Fruit fly (Drosophila melanogaster): Measurements from ENCODE around the gene U4-U6-60K.

U4-U6-60K gene

dm6 chr3L:17486794-17487726 lies 26.7 kb downstream of the U4-U6-60K start, which contains the start of gene Oatp74D (continued):
- TF ChIP-seq btn (GFP tag; optimal IDR thresholded peaks at IDR 0.05) = no peak
- no peak for TF ChIP-seq CG11560 (tag; IDR thresholded peaks at IDR 0.05)
- TF ChIP-seq Fer3 (tag; optimal IDR thresholded peaks at IDR 0.05) = peak; percentile 23
- TF ChIP-seq bsh (GFP tag; optimal IDR thresholded peaks at IDR 0.05) = peak in 1 of 2 experiments; percentile 34
- TF ChIP-seq h (optimal IDR thresholded peaks at IDR 0.05) = no peak
- TF ChIP-seq CG13624 (GFP tag; optimal IDR thresholded peaks at IDR 0.05) = peak; percentile 76
- TF ChIP-seq CG8089 (GFP tag; optimal IDR thresholded peaks at IDR 0.05) = no peak
- TF ChIP-seq chif (GFP tag; optimal IDR thresholded peaks at IDR 0.05) = peak in 1 of 2 experiments; percentile 25
- peak; percentile 28 for TF ChIP-seq Antp (GFP tag; optimal IDR thresholded peaks at IDR 0.05)
- peak; percentile 78 for TF ChIP-seq z (GFP tag; IDR thresholded peaks at IDR 0.05)
- no peak for TF ChIP-seq Oaz (GFP tag; IDR thresholded peaks at IDR 0.05)
- no peak for TF ChIP-seq CG31388 (GFP tag; optimal IDR thresholded peaks at IDR 0.05)
- no peak for TF ChIP-seq pum (GFP tag; optimal IDR thresholded peaks at IDR 0.05)
- no peak for TF ChIP-seq Dll (GFP tag; IDR thresholded peaks at IDR 0.05; ENCODE audit: partially characterized antibody)
- peak; percentile 95 for TF ChIP-seq rib (GFP tag; IDR thresholded peaks at IDR 0.05)
- TF ChIP-seq mam (GFP tag; optimal IDR thresholded peaks at IDR 0.05) = peak; percentile 64
- no peak for TF ChIP-seq klu (GFP tag; IDR thresholded peaks at IDR 0.05)
- TF ChIP-seq slp2 (GFP tag; optimal IDR thresholded peaks at IDR 0.05) = peak; percentile 8
- TF ChIP-seq odd (GFP tag; optimal IDR thresholded peaks at IDR 0.05) = peak; percentile 61
- no peak for TF ChIP-seq shn (GFP tag; optimal IDR thresholded peaks at IDR 0.05)
- peak; percentile 5; the same call in 1 of the 3 replicates for TF ChIP-seq CG11695 (GFP tag; IDR thresholded peaks at IDR 0.05)
- peak; percentile 25 for TF ChIP-seq nmo (GFP tag; optimal IDR thresholded peaks at IDR 0.05)
- no peak for TF ChIP-seq Max (GFP tag; optimal IDR thresholded peaks at IDR 0.05)
- TF ChIP-seq CG8944 (GFP tag; optimal IDR thresholded peaks at IDR 0.05) = peak; percentile 0
- TF ChIP-seq CG3838 (GFP tag; optimal IDR thresholded peaks at IDR 0.05) = peak; percentile 41
- no peak for TF ChIP-seq Dref (GFP tag; IDR thresholded peaks at IDR 0.05)
- no peak for TF ChIP-seq fru (optimal IDR thresholded peaks at IDR 0.05)
- TF ChIP-seq trh (GFP tag; optimal IDR thresholded peaks at IDR 0.05) = no peak
- TF ChIP-seq cas (GFP tag; IDR thresholded peaks at IDR 0.05) = no peak
- TF ChIP-seq Adf1 (GFP tag; IDR thresholded peaks at IDR 0.05) = peak; percentile 99
- TF ChIP-seq stc (GFP tag; IDR thresholded peaks at IDR 0.05) = peak; percentile 33; the same call in 1 of the 2 replicates
- TF ChIP-seq CG8478 (optimal IDR thresholded peaks at IDR 0.05) = no peak
- TF ChIP-seq CG13775 (GFP tag; optimal IDR thresholded peaks at IDR 0.05) = no peak
- TF ChIP-seq slou (GFP tag; optimal IDR thresholded peaks at IDR 0.05) = no peak
- no peak for TF ChIP-seq hth (optimal IDR thresholded peaks at IDR 0.05)
- TF ChIP-seq CG4707 (GFP tag; optimal IDR thresholded peaks at IDR 0.05) = peak; percentile 56
- peak; percentile 92 for TF ChIP-seq CG10543 (GFP tag; optimal IDR thresholded peaks at IDR 0.05)
- no peak for TF ChIP-seq ssp (GFP tag; IDR thresholded peaks at IDR 0.05)
- TF ChIP-seq Taf1 (GFP tag; IDR thresholded peaks at IDR 0.05) = no peak
- TF ChIP-seq CG16779 (GFP tag; IDR thresholded peaks at IDR 0.05) = 0 out of 2 replicates have a peak, but pooled peaks have one; percentile 35
- TF ChIP-seq CG16863 (GFP tag; optimal IDR thresholded peaks at IDR 0.05) = no peak
- peak in 1 of 2 experiments; percentile 61 for TF ChIP-seq insv (GFP tag; optimal IDR thresholded peaks at IDR 0.05)
- no peak for TF ChIP-seq CG17829 (tag; optimal IDR thresholded peaks at IDR 0.05)
- no peak for TF ChIP-seq Lpt (GFP tag; optimal IDR thresholded peaks at IDR 0.05)
- TF ChIP-seq Poxn (GFP tag; IDR thresholded peaks at IDR 0.05) = no peak
- TF ChIP-seq luna (GFP tag; optimal IDR thresholded peaks at IDR 0.05) = no peak
- peak; percentile 28 for TF ChIP-seq HHEX (GFP tag; optimal IDR thresholded peaks at IDR 0.05)
- TF ChIP-seq cwo (GFP tag; optimal IDR thresholded peaks at IDR 0.05) = peak; percentile 67
- no peak for TF ChIP-seq CG18476 (GFP tag; optimal IDR thresholded peaks at IDR 0.05)
- TF ChIP-seq NfI (GFP tag; optimal IDR thresholded peaks at IDR 0.05) = peak; percentile 8
- TF ChIP-seq lbe (GFP tag; optimal IDR thresholded peaks at IDR 0.05) = peak; percentile 48
